Worm (Caenorhabditis elegans) whole organism, L4 larva: ENCODE measurements around the gene F52E1.2.
A peak's percentile ranks its signal among the peaks of the same experiment; 100 is the strongest.

ENCODE experiments used
- T20F7.1 ChIP-seq: fragments of 200-800 bp; sonication (Bioruptor generic); optimal IDR thresholded peaks from 2 replicates; lab custom pipeline; 2018; ENCODE audit warnings: mild to moderate bottlenecking, missing genetic modification characterization, missing compliant biosample characterization
- Y5F2A.4 ChIP-seq: fragments of 200-800 bp; sonication (Bioruptor generic); optimal IDR thresholded peaks from 2 replicates; lab custom pipeline; 2018; ENCODE audit warnings: mild to moderate bottlenecking, missing genetic modification characterization, missing compliant biosample characterization
- Y75B8A.6 ChIP-seq: fragments of 200-800 bp; sonication (Bioruptor generic); IDR thresholded peaks from 2 replicates; pipeline ENCODE4 v1.3.6; 2022; ENCODE audit warnings: missing genetic modification reagents, missing genetic modification characterization, missing compliant biosample characterization
- ZK337.2 ChIP-seq: fragments of 200-800 bp; sonication (Bioruptor generic); IDR thresholded peaks from 2 replicates; pipeline ENCODE4 v1.3.6; 2022; ENCODE audit warnings: missing genetic modification reagents, missing genetic modification characterization, missing compliant biosample characterization
- ZK546.5 ChIP-seq, 2 experiments: sonication (generic microtip); optimal IDR thresholded peaks; 2 replicates each; lab custom pipeline; 2017; ENCODE audit warnings: missing biosample characterization in 2 of 2, missing genetic modification characterization in 2 of 2
- aha-1 ChIP-seq: fragments of 150-350 bp; peaks from one replicate; lab custom pipeline; 2014; ENCODE audit warnings: missing biosample characterization, missing genetic modification characterization
- ceh-20 ChIP-seq: fragments of 200-800 bp; sonication (Bioruptor generic); IDR thresholded peaks from 2 replicates; pipeline ENCODE4 v1.3.6; 2022; ENCODE audit warnings: missing genetic modification reagents, missing genetic modification characterization, missing compliant biosample characterization
- ceh-82 ChIP-seq: sonication (generic microtip); optimal IDR thresholded peaks from 2 replicates; lab custom pipeline; 2017; ENCODE audit warnings: missing biosample characterization, missing genetic modification characterization
- cey-2 ChIP-seq: sonication (generic microtip); optimal IDR thresholded peaks from 3 replicates; lab custom pipeline; 2017; ENCODE audit warnings: missing genetic modification characterization, mild to moderate bottlenecking, missing compliant biosample characterization, antibody characterized with exemption, borderline replicate concordance; ENCODE audit not compliant: insufficient read depth
- daf-16 ChIP-seq, 3 experiments: sonication (generic microtip); optimal IDR thresholded peaks; 2 replicates each; lab custom pipeline; 2016 to 2017; ENCODE audit warnings: missing genetic modification characterization in 3 of 3, missing genetic modification reagents in 3 of 3, mild to moderate bottlenecking in 2 of 3, missing compliant biosample characterization in 2 of 3, missing biosample characterization in 1 of 3, moderate library complexity in 1 of 3
- dmd-6 ChIP-seq: fragments of 200-800 bp; sonication (Bioruptor generic); IDR thresholded peaks from 2 replicates; pipeline ENCODE4 v1.3.6; 2022; ENCODE audit warnings: missing genetic modification reagents, missing genetic modification characterization, missing compliant biosample characterization
- dmd-9 ChIP-seq: fragments of 200-800 bp; sonication (Bioruptor generic); IDR thresholded peaks from 2 replicates; pipeline ENCODE4 v1.3.6; 2022; ENCODE audit warnings: missing genetic modification reagents, missing genetic modification characterization, missing compliant biosample characterization
- duxl-1 ChIP-seq: sonication (generic microtip); optimal IDR thresholded peaks from 2 replicates; lab custom pipeline; 2016; ENCODE audit warnings: mild to moderate bottlenecking, missing genetic modification characterization, moderate library complexity, missing compliant biosample characterization; ENCODE audit not compliant: poor library complexity
- dve-1 ChIP-seq: sonication (generic microtip); optimal IDR thresholded peaks from 2 replicates; lab custom pipeline; 2017; ENCODE audit warnings: antibody characterized with exemption, mild to moderate bottlenecking, missing genetic modification characterization, missing compliant biosample characterization; ENCODE audit not compliant: insufficient read depth
- egl-43 ChIP-seq: fragments of 200-800 bp; sonication (Bioruptor generic); IDR thresholded peaks from 2 replicates; pipeline ENCODE4 v1.3.6; 2022; ENCODE audit warnings: missing genetic modification reagents, missing genetic modification characterization, missing compliant biosample characterization
- hlh-11 ChIP-seq: fragments of 200-800 bp; sonication (Bioruptor generic); optimal IDR thresholded peaks from 2 replicates; lab custom pipeline; 2018; ENCODE audit warnings: mild to moderate bottlenecking, missing genetic modification characterization, missing compliant biosample characterization
- hlh-30 ChIP-seq: sonication (generic microtip); optimal IDR thresholded peaks from 2 replicates; lab custom pipeline; 2017; ENCODE audit warnings: antibody characterized with exemption, mild to moderate bottlenecking, missing genetic modification characterization, missing compliant biosample characterization; ENCODE audit not compliant: insufficient read depth
- lin-1 ChIP-seq: fragments of 200-800 bp; sonication (Bioruptor generic); IDR thresholded peaks from 2 replicates; pipeline ENCODE4 v1.3.6; 2022; ENCODE audit warnings: missing genetic modification reagents, missing genetic modification characterization, missing compliant biosample characterization
- lin-13 ChIP-seq: fragments of 150-350 bp; optimal IDR thresholded peaks from 2 replicates; lab custom pipeline; 2014; ENCODE audit warnings: missing biosample characterization, missing genetic modification reagents, missing genetic modification characterization
- lin-39 ChIP-seq: fragments of 150-350 bp; optimal IDR thresholded peaks from 2 replicates; lab custom pipeline; 2014; ENCODE audit warnings: missing biosample characterization, missing genetic modification reagents, missing genetic modification characterization
- lsy-2 ChIP-seq, 2 experiments: fragments of 150-350 bp in 1 of 2; sonication (generic microtip) in 1 of 2; optimal IDR thresholded peaks; 2 replicates each; lab custom pipeline; 2014 to 2017; ENCODE audit warnings: missing biosample characterization in 2 of 2, missing genetic modification characterization in 2 of 2
- mdl-1 ChIP-seq, 2 experiments: fragments of 150-350 bp in 1 of 2; sonication (generic microtip) in 1 of 2; optimal IDR thresholded peaks; 2 replicates each; lab custom pipeline; 2014 to 2017; ENCODE audit warnings: missing biosample characterization in 2 of 2, missing genetic modification characterization in 2 of 2
- mep-1 ChIP-seq: fragments of 150-350 bp; sonication (generic microtip); optimal IDR thresholded peaks from 3 replicates; lab custom pipeline; 2014; ENCODE audit warnings: missing biosample characterization, missing genetic modification characterization
- mes-2 ChIP-seq: sonication (generic microtip); optimal IDR thresholded peaks from 2 replicates; lab custom pipeline; 2016; ENCODE audit warnings: missing genotype, mild to moderate bottlenecking, missing genetic modification characterization, missing compliant biosample characterization; ENCODE audit not compliant: poor library complexity, severe bottlenecking
- mxl-3 ChIP-seq: fragments of 200-800 bp; sonication (Bioruptor generic); optimal IDR thresholded peaks from 2 replicates; lab custom pipeline; 2018; ENCODE audit warnings: mild to moderate bottlenecking, missing genetic modification characterization, missing compliant biosample characterization
- nhr-10 ChIP-seq: fragments of 150-350 bp; optimal IDR thresholded peaks from 2 replicates; lab custom pipeline; 2014; ENCODE audit warnings: missing biosample characterization, missing genetic modification characterization
- nhr-102 ChIP-seq: sonication (generic microtip); optimal IDR thresholded peaks from 2 replicates; lab custom pipeline; 2016; ENCODE audit warnings: mild to moderate bottlenecking, missing genetic modification characterization, moderate library complexity, missing compliant biosample characterization
- nhr-28 ChIP-seq: fragments of 150-350 bp; optimal IDR thresholded peaks from 2 replicates; lab custom pipeline; 2014; ENCODE audit warnings: missing biosample characterization, missing genetic modification characterization
- nhr-41 ChIP-seq: fragments of 200-800 bp; sonication (Bioruptor generic); IDR thresholded peaks from 2 replicates; pipeline ENCODE4 v1.3.6; 2022; ENCODE audit warnings: missing genetic modification reagents, missing genetic modification characterization, missing compliant biosample characterization
- nhr-48 ChIP-seq: sonication (generic microtip); optimal IDR thresholded peaks from 2 replicates; lab custom pipeline; 2016; ENCODE audit warnings: mild to moderate bottlenecking, missing genetic modification characterization, missing compliant biosample characterization
- nhr-6 ChIP-seq: fragments of 150-350 bp; optimal IDR thresholded peaks from 2 replicates; lab custom pipeline; 2014; ENCODE audit warnings: missing biosample characterization, missing genetic modification characterization
- nhr-76 ChIP-seq: fragments of 150-350 bp; optimal IDR thresholded peaks from 2 replicates; lab custom pipeline; 2014; ENCODE audit warnings: missing biosample characterization, missing genetic modification characterization
- nhr-77 ChIP-seq: fragments of 150-350 bp; optimal IDR thresholded peaks from 2 replicates; lab custom pipeline; 2014; ENCODE audit warnings: missing biosample characterization, missing genetic modification characterization
- php-3 ChIP-seq: fragments of 200-800 bp; sonication (Bioruptor generic); IDR thresholded peaks from 2 replicates; pipeline ENCODE4 v1.3.6; 2022; ENCODE audit warnings: missing genetic modification reagents, missing genetic modification characterization, missing compliant biosample characterization
- pqm-1 ChIP-seq: sonication (generic microtip); optimal IDR thresholded peaks from 2 replicates; lab custom pipeline; 2017; ENCODE audit warnings: missing biosample characterization, missing genetic modification characterization
- set-16 ChIP-seq: fragments of 200-800 bp; sonication (Bioruptor generic); IDR thresholded peaks from 2 replicates; pipeline ENCODE4 v1.3.6; 2022; ENCODE audit warnings: missing genetic modification reagents, missing genetic modification characterization, missing compliant biosample characterization
- tag-97 ChIP-seq: fragments of 200-800 bp; sonication (Bioruptor generic); IDR thresholded peaks from 2 replicates; pipeline ENCODE4 v1.3.6; 2022; ENCODE audit warnings: missing genetic modification characterization, missing compliant biosample characterization
- unc-130 ChIP-seq: sonication (generic microtip); optimal IDR thresholded peaks from 2 replicates; lab custom pipeline; 2016; ENCODE audit warnings: missing genetic modification reagents, missing genetic modification characterization, missing compliant biosample characterization
- unc-62 ChIP-seq, 3 experiments: fragments of 150-350 bp in 1 of 3; sonication (generic microtip); optimal IDR thresholded peaks in 2 of 3; peaks in 1 of 3; 1 replicate in 1 of 3; 2 replicates in 2 of 3; lab custom pipeline; 2014 to 2017; ENCODE audit warnings: missing biosample characterization in 3 of 3, missing genetic modification characterization in 3 of 3, missing genetic modification reagents in 3 of 3, missing genotype in 1 of 3

The F52E1.2 gene

ce11 chrV:8400808-8401207, 9.6 kb upstream of the F52E1.2 start:
- TF ChIP-seq mes-2 (tag; lab: Kevin White, UChicago), result no peak
- TF ChIP-seq ZK337.2 (GFP tag; lab: Robert Waterston, UW), result no peak
- TF ChIP-seq unc-130 (GFP tag; lab: Kevin White, UChicago), result no peak
- TF ChIP-seq nhr-76, result no peak
- peak; percentile 92 for TF ChIP-seq aha-1
- no peak for TF ChIP-seq ZK546.5 (tag; optimal IDR thresholded peaks at IDR 0.05; lab: Kevin White, UChicago)
- TF ChIP-seq ceh-82, result no peak
- no peak for TF ChIP-seq Y5F2A.4 (GFP tag; lab: Kevin White, UChicago)

DNA sequence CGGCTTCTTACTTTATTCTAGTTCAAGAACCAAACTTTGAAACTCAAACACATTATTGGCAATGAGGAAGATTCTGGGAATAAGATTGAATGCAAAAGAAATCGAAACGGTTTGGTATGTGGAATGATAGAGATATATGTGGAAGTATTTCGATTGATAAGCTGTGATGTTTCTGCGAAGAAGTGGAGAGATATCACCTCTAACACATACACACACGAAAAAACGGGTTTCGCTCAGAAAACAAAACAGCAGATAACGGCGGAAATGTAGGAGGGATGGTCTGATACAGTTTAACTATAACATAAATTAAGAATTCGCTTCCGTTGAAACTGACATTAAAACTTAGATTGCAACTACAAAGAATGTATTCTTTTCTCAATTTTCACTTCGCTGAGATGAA, 9.1 kb upstream of the F52E1.2 start:
- TF ChIP-seq nhr-28 (peak; percentile 52), egl-43 (no peak), nhr-10 (tag; lab: Kevin White, UChicago) (no peak), mxl-3 (GFP tag; lab: Kevin White, UChicago) (no peak), Y75B8A.6 (GFP tag; lab: Robert Waterston, UW) (no peak), unc-62 (GFP tag; optimal IDR thresholded peaks at IDR 0.05 in 1 of 2; lab: Kevin White, UChicago) (peak in 1 of 2 experiments; percentile 45), unc-62 (tag; optimal IDR thresholded peaks at IDR 0.05; lab: Kevin White, UChicago) (no peak), dmd-9 (no peak), lin-39 (no peak)
- TF ChIP-seq, all 104 proteins: peak for 2

DNA sequence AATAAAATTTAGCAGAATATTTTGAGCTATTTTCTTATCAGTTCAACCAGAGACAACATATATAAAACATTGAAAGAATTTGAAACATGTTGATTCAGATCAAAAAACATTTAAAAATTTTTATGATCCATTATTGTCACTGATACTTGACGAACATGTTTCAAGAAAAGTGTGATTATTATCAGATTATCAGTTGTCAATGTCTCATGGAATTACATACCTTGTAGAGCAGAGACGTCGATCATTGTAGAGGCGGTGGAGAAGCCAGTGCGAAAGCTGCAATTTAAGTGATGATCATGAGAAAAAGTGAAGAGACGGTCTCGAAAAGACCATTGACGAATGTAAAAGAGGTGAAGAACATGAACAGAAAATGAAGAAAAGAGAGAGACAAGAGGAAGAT, 8.0 kb upstream of the F52E1.2 start, which contains the start of gene F52E1.9:
Gene F52E1.9 (minus strand): TSS at position 278 of the 400 bp plus-strand sequence.
- TF ChIP-seq nhr-102 (tag; lab: Kevin White, UChicago) (peak; percentile 0), nhr-48 (tag; lab: Kevin White, UChicago) (peak; percentile 17), nhr-41 (no peak), ceh-20 (no peak), pqm-1 (tag; lab: Kevin White, UChicago) (peak; percentile 86), lin-13 (GFP tag; lab: Kevin White, UChicago) (no peak), mdl-1 (tag; optimal IDR thresholded peaks at IDR 0.05; lab: Kevin White, UChicago) (peak in 1 of 2 experiments; percentile 25), nhr-6 (tag; lab: Kevin White, UChicago) (no peak), php-3 (GFP tag; lab: Robert Waterston, UW) (peak; percentile 96), daf-16 (GFP tag; optimal IDR thresholded peaks at IDR 0.05; lab: Kevin White, UChicago) (no peak), daf-16 (tag; optimal IDR thresholded peaks at IDR 0.05; lab: Kevin White, UChicago) (peak; percentile 85), tag-97 (GFP tag; lab: Robert Waterston, UW) (no peak), mep-1 (peak; percentile 25), cey-2 (tag; lab: Kevin White, UChicago) (no peak), T20F7.1 (GFP tag; lab: Kevin White, UChicago) (peak; percentile 26), duxl-1 (tag; lab: Kevin White, UChicago) (no peak), hlh-30 (tag; lab: Kevin White, UChicago) (peak; percentile 61), dmd-6 (peak; percentile 88), lsy-2 (tag; optimal IDR thresholded peaks at IDR 0.05; lab: Kevin White, UChicago) (peak in 1 of 2 experiments; percentile 16), set-16 (GFP tag; lab: Robert Waterston, UW) (no peak), lin-1 (GFP tag; lab: Robert Waterston, UW) (0 out of 2 replicates have a peak, but pooled peaks have one; percentile 44), dve-1 (peak; percentile 78), hlh-11 (tag; lab: Kevin White, UChicago) (peak; percentile 74), nhr-77 (tag; lab: Kevin White, UChicago) (peak; percentile 22)
